Fruit fly (Drosophila melanogaster) whole organism, pupa: ENCODE measurements around the gene CG14273.

Experiments used
- CG17806 ChIP-seq: fragments of 200-800 bp; sonication (Bioruptor generic); optimal IDR thresholded peaks from 2 replicates; lab custom pipeline; 2018; ENCODE audit warnings: missing biosample characterization, mild to moderate bottlenecking, missing genetic modification characterization, moderate library complexity
- Pif1A ChIP-seq: fragments of 200-800 bp; sonication (Bioruptor generic); optimal IDR thresholded peaks from 3 replicates; lab custom pipeline; 2016; ENCODE audit warnings: missing biosample characterization, missing genetic modification characterization
- Pif1B ChIP-seq: fragments of 200-800 bp; sonication (Bioruptor generic); optimal IDR thresholded peaks from 3 replicates; lab custom pipeline; 2016; ENCODE audit warnings: missing biosample characterization, missing genetic modification characterization
- fd96Ca ChIP-seq: fragments of 200-800 bp; sonication (Bioruptor generic); IDR thresholded peaks from 3 replicates; pipeline ENCODE4 v1.3.6; 2022; ENCODE audit warnings: missing biosample characterization, missing genetic modification characterization

DNA sequence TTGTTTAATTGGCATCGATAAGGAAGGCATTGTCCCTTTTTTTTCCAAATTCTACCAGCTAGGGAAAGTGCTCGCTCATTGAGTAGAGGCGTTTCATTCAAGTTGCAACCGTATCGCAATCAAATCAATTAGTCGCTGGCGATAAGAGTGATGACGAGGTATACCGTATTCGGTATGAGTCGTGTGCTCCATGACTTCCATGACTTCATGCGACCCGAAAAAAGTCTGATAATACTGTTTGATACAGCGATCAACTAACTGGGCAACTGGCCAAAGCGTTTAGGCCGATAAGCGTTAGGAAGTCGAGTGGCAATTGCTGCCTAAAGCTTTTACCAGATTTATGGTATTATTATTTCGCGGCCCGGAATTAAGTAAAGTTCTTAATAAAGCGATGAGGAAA, 2.0 kb downstream of the CG14273 start:
- TF ChIP-seq fd96Ca (GFP tag; lab: Robert Waterston, UW) = no peak
- no peak for TF ChIP-seq Pif1A (GFP tag; lab: Kevin White, UChicago)
- no peak for TF ChIP-seq Pif1B (GFP tag; lab: Kevin White, UChicago)
- TF ChIP-seq CG17806 (tag; lab: Kevin White, UChicago) = no peak
